Worm (Caenorhabditis elegans): ENCODE measurements around the gene mboa-6.

DNA sequence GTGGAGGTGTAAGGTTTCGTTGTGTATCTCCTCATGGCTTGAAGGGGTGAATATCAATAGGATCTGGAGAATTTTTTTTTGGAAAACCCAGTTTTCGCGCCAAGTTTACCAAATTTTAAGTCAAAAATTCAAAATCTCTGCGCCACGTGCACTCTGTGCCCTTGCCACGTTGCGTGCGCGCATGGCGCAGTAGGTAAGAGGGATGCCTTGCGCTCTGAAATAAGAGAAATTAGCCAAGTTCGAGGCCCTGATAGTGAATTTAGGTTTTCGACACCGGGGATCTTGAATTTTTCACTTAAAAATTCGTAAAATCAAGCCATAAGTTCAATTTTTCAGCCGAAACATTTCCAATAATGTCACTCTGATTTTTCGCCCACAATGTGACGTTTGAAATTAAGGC lies 19.7 kb upstream of the mboa-6 start:
- no peak for TF ChIP-seq ztf-29 (GFP tag; IDR thresholded peaks at IDR 0.05)
- no peak for TF ChIP-seq T22C8.4 (GFP tag; IDR thresholded peaks at IDR 0.05)
- TF ChIP-seq tab-1 (GFP tag; IDR thresholded peaks at IDR 0.05) = no peak
- no peak for TF ChIP-seq ref-1 (GFP tag; conservative IDR thresholded peaks at IDR 0.05)
- no peak for TF ChIP-seq cog-1 (tag; optimal IDR thresholded peaks at IDR 0.05)
- no peak for TF ChIP-seq med-1 (GFP tag; optimal IDR thresholded peaks at IDR 0.05; ENCODE audit: insufficient read depth)

Data from whole organism, midembryonic.